Fruit fly (Drosophila melanogaster) whole organism, embryonic: ENCODE results near the gene CG15473.
A peak's percentile ranks its signal among the peaks of the same experiment; 100 is the strongest.

ENCODE experiments used
- Antp ChIP-seq: fragments of 200-800 bp; sonication (Bioruptor generic); optimal IDR thresholded peaks from 3 replicates; lab custom pipeline; 2016; ENCODE audit warnings: missing biosample characterization, missing genetic modification characterization
- C15 ChIP-seq: fragments of 200-800 bp; sonication (Bioruptor generic); IDR thresholded peaks from 3 replicates; pipeline ENCODE4 v1.3.6; 2022; ENCODE audit warnings: missing biosample characterization, missing genetic modification characterization
- CG13287 ChIP-seq: fragments of 200-800 bp; sonication (Bioruptor generic); IDR thresholded peaks from 2 replicates; pipeline ENCODE4 v1.3.6; 2022; ENCODE audit warnings: missing biosample characterization, missing genetic modification characterization; ENCODE audit not compliant: partially characterized antibody
- CG14441 ChIP-seq: fragments of 200-800 bp; sonication (Bioruptor generic); IDR thresholded peaks from 2 replicates; pipeline ENCODE4 v1.3.6; 2022; ENCODE audit warnings: missing biosample characterization, missing genetic modification characterization
- CG17328 ChIP-seq: fragments of 200-800 bp; sonication (Bioruptor generic); IDR thresholded peaks from 2 replicates; pipeline ENCODE4 v1.3.6; 2022; ENCODE audit warnings: missing biosample characterization, missing genetic modification characterization
- CG17612 ChIP-seq: fragments of 200-800 bp; sonication (Bioruptor generic); IDR thresholded peaks from 2 replicates; pipeline ENCODE4 v1.3.6; 2022; ENCODE audit warnings: missing biosample characterization, missing genetic modification characterization
- CG18011 ChIP-seq: fragments of 200-800 bp; sonication (Bioruptor generic); optimal IDR thresholded peaks from 2 replicates; lab custom pipeline; 2017; ENCODE audit warnings: missing biosample characterization, missing genetic modification characterization, mild to moderate bottlenecking, moderate library complexity, missing genotype
- CG31441 ChIP-seq: fragments of 200-800 bp; sonication (Bioruptor generic); IDR thresholded peaks from 2 replicates; pipeline ENCODE4 v1.3.6; 2022; ENCODE audit warnings: missing biosample characterization, missing genetic modification characterization
- CG32767 ChIP-seq: fragments of 200-800 bp; sonication (Bioruptor generic); IDR thresholded peaks from 2 replicates; pipeline ENCODE4 v1.3.6; 2022; ENCODE audit warnings: missing biosample characterization, missing genetic modification characterization
- CG43689 ChIP-seq: fragments of 200-800 bp; sonication (Bioruptor generic); IDR thresholded peaks from 2 replicates; pipeline ENCODE4 v1.3.6; 2022; ENCODE audit warnings: missing biosample characterization, missing genetic modification characterization
- CG4707 ChIP-seq: fragments of 200-800 bp; sonication (Bioruptor generic); optimal IDR thresholded peaks from 2 replicates; lab custom pipeline; 2018; ENCODE audit warnings: missing biosample characterization, mild to moderate bottlenecking, missing genetic modification characterization, moderate library complexity
- CG4854 ChIP-seq: fragments of 200-800 bp; sonication (Bioruptor generic); optimal IDR thresholded peaks from 2 replicates; lab custom pipeline; 2016; ENCODE audit warnings: missing biosample characterization, missing genetic modification characterization, inconsistent platforms
- CG5953 ChIP-seq: fragments of 200-800 bp; sonication (Bioruptor generic); IDR thresholded peaks from 2 replicates; pipeline ENCODE4 v1.3.6; 2022; ENCODE audit warnings: missing biosample characterization, missing genetic modification characterization
- CG6654 ChIP-seq: fragments of 200-800 bp; sonication (Bioruptor generic); optimal IDR thresholded peaks from 2 replicates; lab custom pipeline; 2017; ENCODE audit warnings: missing biosample characterization, mild to moderate bottlenecking, missing genetic modification characterization
- CG7556 ChIP-seq: fragments of 200-800 bp; sonication (Bioruptor generic); optimal IDR thresholded peaks from 2 replicates; lab custom pipeline; 2017; ENCODE audit warnings: missing biosample characterization, mild to moderate bottlenecking, missing genetic modification characterization
- CG8765 ChIP-seq: fragments of 200-800 bp; sonication (Bioruptor generic); IDR thresholded peaks from 2 replicates; pipeline ENCODE4 v1.3.6; 2022; ENCODE audit warnings: missing biosample characterization, missing genetic modification characterization
- CG9215 ChIP-seq: fragments of 200-800 bp; sonication (Bioruptor generic); IDR thresholded peaks from 2 replicates; pipeline ENCODE4 v1.3.6; 2022; ENCODE audit warnings: missing biosample characterization, missing genetic modification characterization
- CG9727 ChIP-seq: fragments of 200-800 bp; sonication (Bioruptor generic); optimal IDR thresholded peaks from 3 replicates; lab custom pipeline; 2017; ENCODE audit warnings: missing biosample characterization, mild to moderate bottlenecking, missing genetic modification characterization
- Drgx ChIP-seq: fragments of 200-800 bp; sonication (Bioruptor generic); IDR thresholded peaks from 2 replicates; pipeline ENCODE4 v1.3.6; 2022; ENCODE audit warnings: missing biosample characterization, missing genetic modification characterization
- E2f1 ChIP-seq: fragments of 200-800 bp; sonication (Bioruptor generic); IDR thresholded peaks from 2 replicates; pipeline ENCODE4 v1.3.6; 2022; ENCODE audit warnings: missing biosample characterization, missing genetic modification characterization
- E2f2 ChIP-seq: fragments of 200-800 bp; sonication (Bioruptor generic); IDR thresholded peaks from 2 replicates; pipeline ENCODE4 v1.3.6; 2022; ENCODE audit warnings: missing biosample characterization, missing genetic modification characterization
- Hr78 ChIP-seq, 2 experiments: fragments of 200-800 bp in 1 of 2; fragments of >200 bp in 1 of 2; sonication (Bioruptor generic) in 1 of 2; optimal IDR thresholded peaks; 2 replicates each; lab custom pipeline; 2017 to 2019; ENCODE audit warnings: missing biosample characterization in 2 of 2, missing genetic modification characterization in 2 of 2, mild to moderate bottlenecking in 1 of 2, moderate library complexity in 1 of 2
- Jarid2 ChIP-seq: fragments of 200-800 bp; sonication (Bioruptor generic); optimal IDR thresholded peaks from 3 replicates; lab custom pipeline; 2017; ENCODE audit warnings: mild to moderate bottlenecking, missing biosample characterization, missing genetic modification reagents, missing genetic modification characterization
- Myb ChIP-seq: fragments of 200-800 bp; sonication (Bioruptor generic); optimal IDR thresholded peaks from 2 replicates; lab custom pipeline; 2016; ENCODE audit warnings: missing biosample characterization, missing genetic modification characterization
- Oaz ChIP-seq: fragments of 200-800 bp; sonication (Bioruptor generic); IDR thresholded peaks from 2 replicates; pipeline ENCODE4 v1.3.6; 2022; ENCODE audit warnings: missing biosample characterization, missing genetic modification characterization
- Pdp1 ChIP-seq, 2 experiments: fragments of 200-800 bp; sonication (Bioruptor generic); optimal IDR thresholded peaks; 3 replicates each; lab custom pipeline; 2016; ENCODE audit warnings: missing biosample characterization in 2 of 2, missing genetic modification characterization in 2 of 2, mild to moderate bottlenecking in 1 of 2, moderate library complexity in 1 of 2
- Spps ChIP-seq: fragments of 200-800 bp; sonication (Bioruptor generic); optimal IDR thresholded peaks from 2 replicates; lab custom pipeline; 2018; ENCODE audit warnings: missing biosample characterization, mild to moderate bottlenecking, missing genetic modification characterization
- Vsx1 ChIP-seq: fragments of 200-800 bp; sonication (Bioruptor generic); optimal IDR thresholded peaks from 2 replicates; lab custom pipeline; 2017; ENCODE audit warnings: missing biosample characterization, mild to moderate bottlenecking, missing genetic modification characterization, missing genetic modification reagents
- br ChIP-seq: fragments of >200 bp; optimal IDR thresholded peaks from 2 replicates; lab custom pipeline; 2017
- bsh ChIP-seq, 2 experiments: fragments of 200-800 bp; sonication (Bioruptor generic); optimal IDR thresholded peaks; 2 replicates each; lab custom pipeline; 2017 to 2018; ENCODE audit warnings: mild to moderate bottlenecking in 2 of 2, missing biosample characterization in 2 of 2, missing genetic modification characterization in 2 of 2, moderate library complexity in 1 of 2
- crol ChIP-seq: fragments of 200-800 bp; sonication (Bioruptor generic); IDR thresholded peaks from 2 replicates; pipeline ENCODE4 v1.3.6; 2022; ENCODE audit warnings: missing biosample characterization, missing genetic modification characterization
- dmrt99B ChIP-seq: fragments of 200-800 bp; sonication (Bioruptor generic); optimal IDR thresholded peaks from 2 replicates; lab custom pipeline; 2018; ENCODE audit warnings: missing biosample characterization, mild to moderate bottlenecking, missing genetic modification characterization, moderate library complexity
- dysf ChIP-seq: fragments of 200-800 bp; sonication (Bioruptor generic); IDR thresholded peaks from 3 replicates; pipeline ENCODE4 v1.3.6; 2022; ENCODE audit warnings: missing biosample characterization, missing genetic modification characterization
- emc ChIP-seq: fragments of 200-800 bp; sonication (Bioruptor generic); optimal IDR thresholded peaks from 2 replicates; lab custom pipeline; 2016; ENCODE audit warnings: missing biosample characterization, missing genetic modification characterization
- ftz-f1 ChIP-seq: fragments of 200-800 bp; sonication (Bioruptor generic); optimal IDR thresholded peaks from 2 replicates; lab custom pipeline; 2016; ENCODE audit warnings: missing biosample characterization, missing genetic modification characterization
- gro ChIP-seq: fragments of 200-800 bp; sonication (Bioruptor generic); optimal IDR thresholded peaks from 2 replicates; lab custom pipeline; 2016; ENCODE audit warnings: missing biosample characterization, missing genetic modification characterization
- hkb ChIP-seq, 2 experiments: fragments of 200-800 bp in 1 of 2; fragments of >200 bp in 1 of 2; sonication (Bioruptor generic) in 1 of 2; IDR thresholded peaks in 1 of 2; optimal IDR thresholded peaks in 1 of 2; 2 replicates each; pipeline versions ENCODE4 v1.3.6 to Lab custom; 2017 to 2022; ENCODE audit warnings: missing biosample characterization in 1 of 2, missing genetic modification characterization in 1 of 2
- jing ChIP-seq: fragments of 200-800 bp; sonication (Bioruptor generic); optimal IDR thresholded peaks from 2 replicates; lab custom pipeline; 2018; ENCODE audit warnings: missing biosample characterization, mild to moderate bottlenecking, missing genetic modification characterization
- kay ChIP-seq: fragments of 200-800 bp; sonication (Bioruptor generic); optimal IDR thresholded peaks from 2 replicates; lab custom pipeline; 2016; ENCODE audit warnings: missing biosample characterization, missing genetic modification characterization
- mld ChIP-seq: fragments of 200-800 bp; sonication (Bioruptor generic); IDR thresholded peaks from 3 replicates; pipeline ENCODE4 v1.3.6; 2022; ENCODE audit warnings: missing biosample characterization, missing genetic modification characterization; ENCODE audit not compliant: partially characterized antibody
- pan ChIP-seq, 4 experiments: fragments of >200 bp in 3 of 4; fragments of 200-800 bp in 1 of 4; sonication (Bioruptor generic) in 1 of 4; optimal IDR thresholded peaks in 3 of 4; IDR thresholded peaks in 1 of 4; 2 replicates each; pipeline versions ENCODE4 v1.3.6 to Lab custom; 2017 to 2022; ENCODE audit warnings: missing biosample characterization in 2 of 4, missing genetic modification characterization in 2 of 4, mixed read lengths in 1 of 4
- phol ChIP-seq: fragments of 200-800 bp; sonication (Bioruptor generic); optimal IDR thresholded peaks from 3 replicates; lab custom pipeline; 2018; ENCODE audit warnings: missing biosample characterization, mild to moderate bottlenecking, missing genetic modification characterization, moderate library complexity
- row ChIP-seq: fragments of 200-800 bp; sonication (Bioruptor generic); IDR thresholded peaks from 3 replicates; pipeline ENCODE4 v1.3.6; 2022; ENCODE audit warnings: missing biosample characterization, missing genetic modification characterization
- schlank ChIP-seq: fragments of 200-800 bp; sonication (Bioruptor generic); optimal IDR thresholded peaks from 2 replicates; lab custom pipeline; 2018; ENCODE audit warnings: missing biosample characterization, mild to moderate bottlenecking, missing genetic modification characterization
- sd ChIP-seq: fragments of 200-800 bp; sonication (Bioruptor generic); optimal IDR thresholded peaks from 3 replicates; lab custom pipeline; 2018; ENCODE audit warnings: missing biosample characterization, mild to moderate bottlenecking, missing genetic modification characterization, moderate library complexity
- slbo ChIP-seq: fragments of 200-800 bp; sonication (Bioruptor generic); IDR thresholded peaks from 2 replicates; pipeline ENCODE4 v1.3.6; 2022; ENCODE audit warnings: missing biosample characterization, missing genetic modification characterization
- stwl ChIP-seq: fragments of 200-800 bp; sonication (Bioruptor generic); optimal IDR thresholded peaks from 3 replicates; lab custom pipeline; 2018; ENCODE audit warnings: missing biosample characterization, mild to moderate bottlenecking, missing genetic modification characterization, moderate library complexity
- tgo ChIP-seq: fragments of 200-800 bp; sonication (Bioruptor generic); IDR thresholded peaks from 3 replicates; pipeline ENCODE4 v1.3.6; 2022; ENCODE audit warnings: missing biosample characterization, missing genetic modification characterization
- wor ChIP-seq: fragments of 200-800 bp; sonication (Bioruptor generic); IDR thresholded peaks from 2 replicates; pipeline ENCODE4 v1.3.6; 2022; ENCODE audit warnings: missing biosample characterization, missing genetic modification characterization
- zf30C ChIP-seq: fragments of 200-800 bp; sonication (Bioruptor generic); optimal IDR thresholded peaks from 3 replicates; lab custom pipeline; 2018; ENCODE audit warnings: missing biosample characterization, mild to moderate bottlenecking, missing genetic modification characterization
- zfh2 ChIP-seq: fragments of 200-800 bp; sonication (Bioruptor generic); optimal IDR thresholded peaks from 2 replicates; lab custom pipeline; 2016; ENCODE audit warnings: missing biosample characterization, missing genetic modification characterization

The CG15473 gene

DNA sequence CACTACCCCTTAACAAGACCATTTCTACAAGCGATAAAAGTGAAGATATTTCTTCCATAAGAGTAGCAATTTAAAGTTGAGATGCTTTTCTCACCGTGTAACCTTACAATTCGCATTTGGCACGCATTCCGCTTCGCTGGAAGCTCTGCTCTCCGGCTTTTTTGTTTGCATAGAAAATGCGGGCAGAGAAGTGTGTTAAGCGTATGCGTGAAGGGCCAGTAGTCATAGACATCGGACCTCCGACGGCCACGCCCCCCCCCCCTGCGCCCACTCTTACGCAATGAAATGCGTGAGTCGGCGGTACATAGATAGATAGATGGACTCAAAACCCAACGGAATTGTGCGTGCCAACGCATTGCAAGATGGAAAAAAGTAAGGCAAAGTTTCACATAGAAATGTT lies 15.1 kb upstream of the CG15473 start (continued):
- TF ChIP-seq gro (GFP tag; lab: Kevin White, UChicago) (peak; percentile 1), C15 (GFP tag; lab: Robert Waterston, UW) (no peak), Hr78 (GFP tag; optimal IDR thresholded peaks at IDR 0.05; lab: Kevin White, UChicago) (no peak), slbo (GFP tag; lab: Robert Waterston, UW) (peak; percentile 36; the same call in 1 of the 2 replicates), CG17612 (no peak), emc (no peak), zfh2 (GFP tag; lab: Kevin White, UChicago) (peak; percentile 26), CG18011 (GFP tag; lab: Kevin White, UChicago) (no peak), CG43689 (GFP tag; lab: Robert Waterston, UW) (no peak), CG6654 (no peak), Myb (GFP tag; lab: Kevin White, UChicago) (no peak), pan (optimal IDR thresholded peaks at IDR 0.05; lab: Kevin White, UChicago) (no peak), pan (GFP tag; optimal IDR thresholded peaks at IDR 0.05 in 1 of 2, IDR thresholded peaks at IDR 0.05 in 1 of 2) (no peak), CG9727 (GFP tag; lab: Kevin White, UChicago) (no peak), zf30C (GFP tag; lab: Kevin White, UChicago) (peak; percentile 17), Antp (peak; percentile 1), Oaz (GFP tag; lab: Robert Waterston, UW) (no peak), sd (tag; lab: Kevin White, UChicago) (peak; percentile 68), stwl (tag; lab: Kevin White, UChicago) (no peak), Vsx1 (GFP tag; lab: Kevin White, UChicago) (no peak), bsh (GFP tag; optimal IDR thresholded peaks at IDR 0.05; lab: Kevin White, UChicago) (no peak), E2f1 (GFP tag; lab: Robert Waterston, UW) (no peak), hkb (optimal IDR thresholded peaks at IDR 0.05; lab: Kevin White, UChicago) (no peak), hkb (GFP tag; IDR thresholded peaks at IDR 0.05; lab: Robert Waterston, UW) (0 out of 2 replicates have a peak, but pooled peaks have one; percentile 22), CG8765 (GFP tag; lab: Robert Waterston, UW) (no peak), crol (peak; percentile 71), tgo (GFP tag; lab: Robert Waterston, UW) (no peak), CG13287 (GFP tag; lab: Robert Waterston, UW) (no peak), br (lab: Kevin White, UChicago) (no peak), CG4854 (GFP tag; lab: Kevin White, UChicago) (no peak), row (GFP tag; lab: Robert Waterston, UW) (peak; percentile 35; the same call in 2 of the 3 replicates), mld (GFP tag; lab: Robert Waterston, UW) (no peak), CG31441 (GFP tag; lab: Robert Waterston, UW) (no peak), Spps (tag; lab: Kevin White, UChicago) (no peak), phol (tag; lab: Kevin White, UChicago) (no peak), wor (GFP tag; lab: Robert Waterston, UW) (no peak), Drgx (GFP tag; lab: Robert Waterston, UW) (peak; percentile 32; the same call in 1 of the 2 replicates), Pdp1 (GFP tag; optimal IDR thresholded peaks at IDR 0.05; lab: Kevin White, UChicago) (peak in 1 of 2 experiments; percentile 77), Jarid2 (no peak), ftz-f1 (GFP tag; lab: Kevin White, UChicago) (no peak), CG7556 (GFP tag; lab: Kevin White, UChicago) (no peak), dysf (GFP tag; lab: Robert Waterston, UW) (no peak), CG5953 (GFP tag; lab: Robert Waterston, UW) (no peak), CG32767 (GFP tag; lab: Robert Waterston, UW) (no peak), E2f2 (0 out of 2 replicates have a peak, but pooled peaks have one; percentile 7), schlank (tag; lab: Kevin White, UChicago) (no peak), kay (GFP tag; lab: Kevin White, UChicago) (no peak), CG17328 (no peak), CG4707 (GFP tag; lab: Kevin White, UChicago) (no peak), CG14441 (GFP tag; lab: Robert Waterston, UW) (no peak), CG9215 (GFP tag; lab: Robert Waterston, UW) (no peak), jing (GFP tag; lab: Kevin White, UChicago) (no peak), dmrt99B (tag; lab: Kevin White, UChicago) (no peak)
